Worm (Caenorhabditis elegans): ENCODE measurements around the gene Y116A8C.465.
A peak's percentile ranks its signal among the peaks of the same experiment; 100 is the strongest.

The Y116A8C.465 gene

ce11 chrIV:17088849-17089248 lies 23.8 kb downstream of the Y116A8C.465 start, which contains the start of gene Y116A8C.43 (continued):
- TF ChIP-seq sdz-38 (tag; optimal IDR thresholded peaks at IDR 0.05) (no peak), zim-3 (tag; optimal IDR thresholded peaks at IDR 0.05) (peak; percentile 57), ccch-3 (GFP tag; optimal IDR thresholded peaks at IDR 0.05) (no peak), F10E7.11 (tag; optimal IDR thresholded peaks at IDR 0.05) (peak; percentile 5), fkh-3 (tag; optimal IDR thresholded peaks at IDR 0.05) (no peak), ekl-4 (GFP tag; IDR thresholded peaks at IDR 0.05) (peak; percentile 65; the same call in 1 of the 2 replicates), ztf-18 (tag; optimal IDR thresholded peaks at IDR 0.05) (peak; percentile 26), madf-8 (GFP tag; conservative IDR thresholded peaks at IDR 0.05) (0 out of 2 replicates have a peak, but pooled peaks have one; percentile 8), repo-1 (tag; optimal IDR thresholded peaks at IDR 0.05) (peak; percentile 55), nfyb-1 (GFP tag; IDR thresholded peaks at IDR 0.05) (0 out of 2 replicates have a peak, but pooled peaks have one; percentile 29), lir-1 (GFP tag; conservative IDR thresholded peaks at IDR 0.05) (no peak), die-1 (tag; optimal IDR thresholded peaks at IDR 0.05) (peak; percentile 34), madf-10 (tag; optimal IDR thresholded peaks at IDR 0.05) (no peak), xnd-1 (tag; optimal IDR thresholded peaks at IDR 0.05) (no peak), ceh-91 (GFP tag; IDR thresholded peaks at IDR 0.05) (no peak), D2030.7 (GFP tag; IDR thresholded peaks at IDR 0.05) (0 out of 2 replicates have a peak, but pooled peaks have one; percentile 39), madf-3 (GFP tag; IDR thresholded peaks at IDR 0.05) (0 out of 2 replicates have a peak, but pooled peaks have one; percentile 59), B0336.3 (GFP tag; IDR thresholded peaks at IDR 0.05) (peak; percentile 68; the same call in 1 of the 2 replicates), unc-62 (GFP tag; optimal IDR thresholded peaks at IDR 0.05) (no peak), Y95B8A.8 (GFP tag; IDR thresholded peaks at IDR 0.05) (0 out of 2 replicates have a peak, but pooled peaks have one; percentile 15)

ce11 chrIV:17093701-17094100 lies 28.7 kb downstream of the Y116A8C.465 start, which contains the start of gene Y116A8C.29:
Gene Y116A8C.29, plus strand, starts transcription at chrIV:17094028.
- TF ChIP-seq dox-1 (GFP tag; IDR thresholded peaks at IDR 0.05) (no peak), ceh-27 (GFP tag; optimal IDR thresholded peaks at IDR 0.05) (no peak), pha-4 (tag; optimal IDR thresholded peaks at IDR 0.05) (peak; percentile 36), snpc-1.3 (tag; optimal IDR thresholded peaks at IDR 0.05; ENCODE audit: insufficient read depth) (no peak), hmg-1.2 (GFP tag; IDR thresholded peaks at IDR 0.05) (peak; percentile 7; the same call in 1 of the 2 replicates), tlf-1 (GFP tag; optimal IDR thresholded peaks at IDR 0.05) (no peak)

ce11 chrIV:17096168-17096567 lies 31.1 kb downstream of the Y116A8C.465 start, which contains the start of gene Y116A8C.27:
Gene Y116A8C.27, minus strand, starts transcription at chrIV:17096268.
- peak; percentile 4 for TF ChIP-seq snpc-4 (GFP tag; optimal IDR thresholded peaks at IDR 0.05)
- TF ChIP-seq snpc-4 (tag; optimal IDR thresholded peaks at IDR 0.05): no peak
- TF ChIP-seq lin-40 (tag; optimal IDR thresholded peaks at IDR 0.05): no peak

ce11 chrIV:17099113-17099512 lies 34.1 kb downstream of the Y116A8C.465 start:
- no peak for TF ChIP-seq snpc-4 (GFP tag; optimal IDR thresholded peaks at IDR 0.05)
- TF ChIP-seq snpc-4 (tag; optimal IDR thresholded peaks at IDR 0.05): peak in 1 of 4 experiments; percentile 4
- TF ChIP-seq mel-28 (tag; optimal IDR thresholded peaks at IDR 0.05; ENCODE audit: borderline replicate concordance): no peak
- TF ChIP-seq mxl-1 (tag; optimal IDR thresholded peaks at IDR 0.05): no peak
- TF ChIP-seq akir-1 (GFP tag; optimal IDR thresholded peaks at IDR 0.05): no peak
- TF ChIP-seq ztf-6 (GFP tag; IDR thresholded peaks at IDR 0.05): no peak
